Worm (Caenorhabditis elegans) whole organism, young adult: ENCODE data around the gene nhr-201.

Experiments
- B0019.2 ChIP-seq: fragments of 200-800 bp; sonication (Bioruptor generic); conservative IDR thresholded peaks from 2 replicates; pipeline ENCODE4 v1.3.6; 2022; ENCODE audit warnings: missing genetic modification reagents, missing genetic modification characterization, missing compliant biosample characterization
- F23B12.7 ChIP-seq: sonication (generic microtip); optimal IDR thresholded peaks from 2 replicates; lab custom pipeline; 2017; ENCODE audit warnings: missing genetic modification characterization, mild to moderate bottlenecking, missing compliant biosample characterization, antibody characterized with exemption, moderate library complexity; ENCODE audit not compliant: insufficient read depth
- atf-7 ChIP-seq: sonication (generic microtip); optimal IDR thresholded peaks from 2 replicates; lab custom pipeline; 2017; ENCODE audit warnings: mild to moderate bottlenecking, missing genetic modification characterization, missing compliant biosample characterization
- ceh-79 ChIP-seq: sonication (generic microtip); optimal IDR thresholded peaks from 2 replicates; lab custom pipeline; 2017; ENCODE audit warnings: mild to moderate bottlenecking, missing genetic modification characterization, missing compliant biosample characterization
- madf-3 ChIP-seq: fragments of 200-800 bp; sonication (Bioruptor generic); IDR thresholded peaks from 2 replicates; pipeline ENCODE4 v1.3.6; 2022; ENCODE audit warnings: missing genetic modification reagents, missing genetic modification characterization, missing compliant biosample characterization
- pha-4 ChIP-seq: fragments of 150-350 bp; sonication (generic microtip); optimal IDR thresholded peaks from 2 replicates; lab custom pipeline; 2014; ENCODE audit warnings: missing biosample characterization, missing genetic modification reagents, missing genetic modification characterization
- rec-8 ChIP-seq, 2 experiments: sonication (generic microtip); optimal IDR thresholded peaks; 2 replicates each; lab custom pipeline; 2016; ENCODE audit warnings: mild to moderate bottlenecking in 2 of 2, missing genetic modification characterization in 2 of 2, missing genetic modification reagents in 2 of 2, missing genotype in 2 of 2, missing biosample characterization in 1 of 2, missing compliant biosample characterization in 1 of 2, moderate library complexity in 1 of 2
- snpc-4 ChIP-seq, 5 experiments: fragments of 150-350 bp in 1 of 5; sonication (generic microtip) in 4 of 5; optimal IDR thresholded peaks; 2 replicates each; lab custom pipeline; 2014 to 2018; ENCODE audit warnings: missing genetic modification characterization in 5 of 5, missing biosample characterization in 3 of 5, antibody characterized with exemption in 2 of 5, mild to moderate bottlenecking in 2 of 5, missing compliant biosample characterization in 2 of 5, missing genotype in 2 of 5, moderate library complexity in 2 of 5, missing genetic modification reagents in 1 of 5

DNA sequence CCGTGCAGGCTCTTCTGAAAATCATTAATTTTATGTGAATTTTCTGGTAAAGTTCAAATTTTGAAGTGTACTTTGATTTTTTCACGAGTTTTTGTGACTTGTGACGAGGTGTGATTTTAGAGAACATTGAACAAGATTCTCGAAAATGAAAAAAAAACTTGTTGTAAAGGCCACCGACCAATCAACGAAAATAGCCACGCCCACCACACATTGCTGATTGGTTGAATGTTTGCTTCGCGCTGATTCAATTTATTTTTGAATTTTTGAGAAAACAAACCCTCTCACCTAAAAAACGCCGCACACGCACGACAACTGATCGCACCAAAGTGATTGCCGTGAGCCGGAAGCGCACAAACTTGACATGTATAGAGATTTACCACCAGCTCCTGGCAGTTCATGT lies 18.2 kb downstream of the nhr-201 start:
- TF ChIP-seq snpc-4 (GFP tag; optimal IDR thresholded peaks at IDR 0.05; lab: Kevin White, UChicago) (no peak), snpc-4 (tag; optimal IDR thresholded peaks at IDR 0.05; lab: Kevin White, UChicago) (no peak), B0019.2 (GFP tag; lab: Robert Waterston, UW) (no peak), F23B12.7 (tag; lab: Kevin White, UChicago) (no peak), madf-3 (GFP tag; lab: Robert Waterston, UW) (no peak), pha-4 (tag; lab: Kevin White, UChicago) (no peak), rec-8 (tag; optimal IDR thresholded peaks at IDR 0.05; lab: Kevin White, UChicago) (no peak), atf-7 (tag; lab: Kevin White, UChicago) (no peak), ceh-79 (tag; lab: Kevin White, UChicago) (no peak)
